Worm (Caenorhabditis elegans) whole organism, young adult: ENCODE data around the gene bbs-8.

Experiments used
- B0336.3 ChIP-seq: fragments of 200-800 bp; sonication (Bioruptor generic); IDR thresholded peaks from 2 replicates; pipeline ENCODE4 v1.3.6; 2022; ENCODE audit warnings: missing genetic modification characterization, missing compliant biosample characterization
- C06A6.2 ChIP-seq: fragments of 200-800 bp; sonication (Bioruptor generic); conservative IDR thresholded peaks from 2 replicates; pipeline ENCODE4 v1.3.6; 2022; ENCODE audit warnings: missing genetic modification characterization, missing compliant biosample characterization
- D2030.7 ChIP-seq: fragments of 200-800 bp; sonication (Bioruptor generic); IDR thresholded peaks from 2 replicates; pipeline ENCODE4 v1.3.6; 2022; ENCODE audit warnings: missing genetic modification reagents, missing genetic modification characterization, missing compliant biosample characterization
- F22D6.2 ChIP-seq: sonication (generic microtip); optimal IDR thresholded peaks from 2 replicates; lab custom pipeline; 2016; ENCODE audit warnings: mild to moderate bottlenecking, missing genetic modification characterization, missing compliant biosample characterization
- F23B12.7 ChIP-seq: sonication (generic microtip); optimal IDR thresholded peaks from 2 replicates; lab custom pipeline; 2017; ENCODE audit warnings: missing genetic modification characterization, mild to moderate bottlenecking, missing compliant biosample characterization, antibody characterized with exemption, moderate library complexity; ENCODE audit not compliant: insufficient read depth
- F33H1.4 ChIP-seq: fragments of 200-800 bp; sonication (Bioruptor generic); IDR thresholded peaks from 2 replicates; pipeline ENCODE4 v1.3.6; 2022; ENCODE audit warnings: missing genetic modification reagents, missing genetic modification characterization, missing compliant biosample characterization
- F52B5.7 ChIP-seq: sonication (generic microtip); optimal IDR thresholded peaks from 2 replicates; lab custom pipeline; 2016; ENCODE audit warnings: mild to moderate bottlenecking, missing genetic modification characterization, missing compliant biosample characterization
- K12H6.12 ChIP-seq: fragments of 200-800 bp; sonication (Bioruptor generic); optimal IDR thresholded peaks from 2 replicates; lab custom pipeline; 2018; ENCODE audit warnings: mild to moderate bottlenecking, missing genetic modification characterization, missing compliant biosample characterization
- T07F8.4 ChIP-seq: sonication (generic microtip); optimal IDR thresholded peaks from 2 replicates; lab custom pipeline; 2016; ENCODE audit warnings: mild to moderate bottlenecking, missing genetic modification characterization, moderate library complexity, missing compliant biosample characterization
- Y56A3A.18 ChIP-seq: fragments of 200-800 bp; sonication (Bioruptor generic); IDR thresholded peaks from 2 replicates; pipeline ENCODE4 v1.3.6; 2022; ENCODE audit warnings: missing genetic modification reagents, missing genetic modification characterization, missing compliant biosample characterization
- Y95B8A.8 ChIP-seq: fragments of 200-800 bp; sonication (Bioruptor generic); IDR thresholded peaks from 2 replicates; pipeline ENCODE4 v1.3.6; 2022; ENCODE audit warnings: missing genetic modification reagents, missing genetic modification characterization, missing compliant biosample characterization
- atf-7 ChIP-seq: sonication (generic microtip); optimal IDR thresholded peaks from 2 replicates; lab custom pipeline; 2017; ENCODE audit warnings: mild to moderate bottlenecking, missing genetic modification characterization, missing compliant biosample characterization
- attf-6 ChIP-seq: fragments of 200-800 bp; sonication (Bioruptor generic); IDR thresholded peaks from 2 replicates; pipeline ENCODE4 v1.3.6; 2022; ENCODE audit warnings: missing genetic modification reagents, missing genetic modification characterization, missing compliant biosample characterization
- die-1 ChIP-seq: sonication (generic microtip); optimal IDR thresholded peaks from 2 replicates; lab custom pipeline; 2016; ENCODE audit warnings: missing genotype, mild to moderate bottlenecking, missing genetic modification characterization, missing compliant biosample characterization
- dox-1 ChIP-seq: fragments of 200-800 bp; sonication (Bioruptor generic); IDR thresholded peaks from 2 replicates; pipeline ENCODE4 v1.3.6; 2022; ENCODE audit warnings: missing genetic modification reagents, missing genetic modification characterization, missing compliant biosample characterization
- dpff-1 ChIP-seq: sonication (generic microtip); optimal IDR thresholded peaks from 2 replicates; lab custom pipeline; 2017; ENCODE audit warnings: mild to moderate bottlenecking, missing genetic modification characterization, missing compliant biosample characterization
- efl-1 ChIP-seq: fragments of 150-350 bp; optimal IDR thresholded peaks from 2 replicates; lab custom pipeline; 2014; ENCODE audit warnings: missing biosample characterization, missing genetic modification reagents, missing genetic modification characterization
- egl-18 ChIP-seq: fragments of 200-800 bp; sonication (Bioruptor generic); IDR thresholded peaks from 2 replicates; pipeline ENCODE4 v1.3.6; 2022; ENCODE audit warnings: missing genetic modification reagents, missing genetic modification characterization, missing compliant biosample characterization
- gei-17 ChIP-seq: fragments of 200-800 bp; sonication (Bioruptor generic); optimal IDR thresholded peaks from 2 replicates; lab custom pipeline; 2018; ENCODE audit warnings: mild to moderate bottlenecking, missing genetic modification characterization, missing compliant biosample characterization
- him-1 ChIP-seq: sonication (generic microtip); optimal IDR thresholded peaks from 2 replicates; lab custom pipeline; 2016; ENCODE audit warnings: missing genotype, missing genetic modification reagents, missing genetic modification characterization, missing compliant biosample characterization
- hlh-12 ChIP-seq: sonication (generic microtip); optimal IDR thresholded peaks from 2 replicates; lab custom pipeline; 2016; ENCODE audit warnings: missing genetic modification characterization, missing compliant biosample characterization
- hmg-1.2 ChIP-seq: fragments of 200-800 bp; sonication (Bioruptor generic); IDR thresholded peaks from 2 replicates; pipeline ENCODE4 v1.3.6; 2022; ENCODE audit warnings: missing genetic modification reagents, missing genetic modification characterization, missing compliant biosample characterization
- hmg-20 ChIP-seq: fragments of 200-800 bp; sonication (Bioruptor generic); IDR thresholded peaks from 2 replicates; pipeline ENCODE4 v1.3.6; 2022; ENCODE audit warnings: missing genetic modification reagents, missing genetic modification characterization, missing compliant biosample characterization
- let-526 ChIP-seq: fragments of 200-800 bp; sonication (Bioruptor generic); IDR thresholded peaks from 2 replicates; pipeline ENCODE4 v1.3.6; 2022; ENCODE audit warnings: missing genetic modification reagents, missing genetic modification characterization, missing compliant biosample characterization
- lsy-27 ChIP-seq: sonication (generic microtip); optimal IDR thresholded peaks from 2 replicates; lab custom pipeline; 2017; ENCODE audit warnings: missing genetic modification characterization, mild to moderate bottlenecking, missing compliant biosample characterization, antibody characterized with exemption, missing genotype, borderline replicate concordance; ENCODE audit not compliant: insufficient read depth
- madf-3 ChIP-seq: fragments of 200-800 bp; sonication (Bioruptor generic); IDR thresholded peaks from 2 replicates; pipeline ENCODE4 v1.3.6; 2022; ENCODE audit warnings: missing genetic modification reagents, missing genetic modification characterization, missing compliant biosample characterization
- madf-8 ChIP-seq: fragments of 200-800 bp; sonication (Bioruptor generic); conservative IDR thresholded peaks from 2 replicates; pipeline ENCODE4 v1.3.6; 2022; ENCODE audit warnings: missing genetic modification reagents, missing genetic modification characterization, missing compliant biosample characterization
- mxl-1 ChIP-seq: sonication (generic microtip); optimal IDR thresholded peaks from 2 replicates; lab custom pipeline; 2016; ENCODE audit warnings: missing genetic modification characterization, missing compliant biosample characterization
- nfya-2 ChIP-seq: fragments of 200-800 bp; sonication (Bioruptor generic); IDR thresholded peaks from 2 replicates; pipeline ENCODE4 v1.3.6; 2022; ENCODE audit warnings: missing genetic modification reagents, missing genetic modification characterization, missing compliant biosample characterization
- nfyb-1 ChIP-seq: fragments of 200-800 bp; sonication (Bioruptor generic); IDR thresholded peaks from 2 replicates; pipeline ENCODE4 v1.3.6; 2022; ENCODE audit warnings: missing genetic modification reagents, missing genetic modification characterization, missing compliant biosample characterization
- nhr-120 ChIP-seq: fragments of 200-800 bp; sonication (Bioruptor generic); IDR thresholded peaks from 2 replicates; pipeline ENCODE4 v1.3.6; 2022; ENCODE audit warnings: missing genetic modification characterization, missing compliant biosample characterization
- nhr-179 ChIP-seq: sonication (generic microtip); optimal IDR thresholded peaks from 2 replicates; lab custom pipeline; 2016; ENCODE audit warnings: mild to moderate bottlenecking, missing genetic modification characterization, missing compliant biosample characterization
- nhr-27 ChIP-seq: fragments of 200-800 bp; sonication (Bioruptor generic); optimal IDR thresholded peaks from 2 replicates; lab custom pipeline; 2018; ENCODE audit warnings: mild to moderate bottlenecking, missing genetic modification characterization, moderate library complexity, missing compliant biosample characterization
- rcor-1 ChIP-seq: fragments of 200-800 bp; sonication (Bioruptor generic); IDR thresholded peaks from 2 replicates; pipeline ENCODE4 v1.3.6; 2022; ENCODE audit warnings: missing genetic modification reagents, missing genetic modification characterization, missing compliant biosample characterization
- rec-8 ChIP-seq, 2 experiments: sonication (generic microtip); optimal IDR thresholded peaks; 2 replicates each; lab custom pipeline; 2016; ENCODE audit warnings: mild to moderate bottlenecking in 2 of 2, missing genetic modification characterization in 2 of 2, missing genetic modification reagents in 2 of 2, missing genotype in 2 of 2, missing biosample characterization in 1 of 2, missing compliant biosample characterization in 1 of 2, moderate library complexity in 1 of 2
- rpc-1 ChIP-seq, 2 experiments: fragments of 150-350 bp in 1 of 2; sonication (generic microtip) in 1 of 2; optimal IDR thresholded peaks; 2 replicates each; lab custom pipeline; 2014 to 2018; ENCODE audit warnings: missing biosample characterization in 1 of 2, missing genetic modification characterization in 1 of 2, missing genetic modification reagents in 1 of 2, missing genotype in 1 of 2
- sea-2 ChIP-seq: fragments of 200-800 bp; sonication (Bioruptor generic); IDR thresholded peaks from 2 replicates; pipeline ENCODE4 v1.3.6; 2022; ENCODE audit warnings: missing genetic modification characterization, missing compliant biosample characterization
- unc-130 ChIP-seq: sonication (generic microtip); optimal IDR thresholded peaks from 2 replicates; lab custom pipeline; 2016; ENCODE audit warnings: missing genetic modification reagents, missing genetic modification characterization, missing compliant biosample characterization
- xnd-1 ChIP-seq: sonication (generic microtip); optimal IDR thresholded peaks from 2 replicates; lab custom pipeline; 2016; ENCODE audit warnings: missing genotype, missing genetic modification reagents, missing genetic modification characterization, missing compliant biosample characterization
- ztf-25 ChIP-seq: fragments of 200-800 bp; sonication (Bioruptor generic); IDR thresholded peaks from 2 replicates; pipeline ENCODE4 v1.3.6; 2022; ENCODE audit warnings: missing genetic modification reagents, missing genetic modification characterization, missing compliant biosample characterization
- ztf-26 ChIP-seq: sonication (generic microtip); optimal IDR thresholded peaks from 2 replicates; lab custom pipeline; 2017; ENCODE audit warnings: missing genetic modification characterization, missing compliant biosample characterization
- ztf-28 ChIP-seq: fragments of 200-800 bp; sonication (Bioruptor generic); IDR thresholded peaks from 2 replicates; pipeline ENCODE4 v1.3.6; 2022; ENCODE audit warnings: missing genetic modification reagents, missing genetic modification characterization, missing compliant biosample characterization

The bbs-8 gene

ce11 chrV:6806340-6806739 is 41.5 kb upstream of the bbs-8 start, which contains the start of gene dmsr-12:
Gene dmsr-12, minus strand, starts transcription at chrV:6806440.
- no peak for TF ChIP-seq egl-18
- no peak for TF ChIP-seq gei-17 (GFP tag; lab: Kevin White, UChicago)
- TF ChIP-seq die-1 (tag; lab: Kevin White, UChicago): no peak
- no peak for TF ChIP-seq let-526 (GFP tag; lab: Robert Waterston, UW)
- no peak for TF ChIP-seq lsy-27 (tag; lab: Kevin White, UChicago)
- TF ChIP-seq D2030.7 (GFP tag; lab: Robert Waterston, UW): no peak
- TF ChIP-seq T07F8.4 (tag; lab: Kevin White, UChicago): no peak
- TF ChIP-seq rec-8 (tag; optimal IDR thresholded peaks at IDR 0.05; lab: Kevin White, UChicago): no peak
- no peak for TF ChIP-seq efl-1
- no peak for TF ChIP-seq sea-2 (GFP tag; lab: Robert Waterston, UW)
- TF ChIP-seq dox-1 (GFP tag; lab: Robert Waterston, UW): no peak
- TF ChIP-seq dpff-1 (tag; lab: Kevin White, UChicago): no peak

DNA sequence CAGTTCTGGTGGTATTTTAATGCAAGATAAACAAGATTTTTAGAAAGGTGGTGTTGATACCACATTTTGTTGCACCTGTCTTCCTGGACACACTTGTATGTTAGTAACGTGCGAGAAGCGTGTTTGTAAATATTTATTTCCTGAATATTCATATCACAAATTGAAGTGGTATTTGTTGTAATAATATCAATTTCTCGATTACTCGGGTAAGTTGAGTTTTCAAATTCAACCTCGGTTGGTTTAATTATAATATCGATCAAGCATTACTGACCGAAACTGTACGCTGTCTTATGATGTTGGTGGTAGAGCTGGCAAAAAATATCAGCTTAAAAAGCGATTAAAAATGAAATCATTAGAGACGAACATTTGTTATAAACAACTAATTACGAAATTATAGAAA is 39.1 kb upstream of the bbs-8 start, which contains the start of gene dmsr-11:
dmsr-11 (minus strand) TSS at position 101 of the 400 bp plus-strand sequence.
- TF ChIP-seq atf-7 (tag; lab: Kevin White, UChicago) (no peak), nhr-120 (no peak)

ce11 chrV:6801850-6802249 is 37.0 kb upstream of the bbs-8 start, which contains the start of gene dmsr-10:
Gene dmsr-10, minus strand, starts transcription at chrV:6801950.
- TF ChIP-seq madf-8 (GFP tag; lab: Robert Waterston, UW) (no peak), nfya-2 (GFP tag; lab: Robert Waterston, UW) (no peak), hlh-12 (tag; lab: Kevin White, UChicago) (no peak), hmg-20 (GFP tag; lab: Robert Waterston, UW) (no peak), nhr-27 (no peak), ztf-25 (GFP tag; lab: Robert Waterston, UW) (no peak), him-1 (no peak), F23B12.7 (no peak)

DNA sequence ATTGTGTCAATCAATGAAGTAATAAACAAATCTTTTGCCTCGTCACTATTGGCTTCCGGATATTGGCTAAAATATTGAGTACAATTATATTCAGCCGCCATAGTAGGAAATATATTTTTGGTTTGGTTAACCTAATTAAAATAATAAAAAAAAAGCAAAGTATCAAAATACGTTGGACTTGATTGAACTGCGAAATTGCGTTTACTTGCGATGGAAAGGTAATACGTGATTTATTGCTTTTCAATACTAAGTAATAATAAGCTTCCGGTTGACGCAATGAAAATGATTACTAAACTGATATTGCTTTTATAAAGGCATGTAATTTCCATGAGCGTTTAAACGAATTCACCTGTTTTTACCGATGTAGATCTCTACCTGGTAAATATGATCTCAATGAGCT is 34.7 kb upstream of the bbs-8 start, which contains the start of gene dmsr-9:
dmsr-9 (minus strand) TSS at position 101 of the 400 bp plus-strand sequence.
- TF ChIP-seq ztf-26 (tag; lab: Kevin White, UChicago) (no peak), xnd-1 (tag; lab: Kevin White, UChicago) (no peak)

- TF ChIP-seq unc-130 (GFP tag; lab: Kevin White, UChicago) (no peak), Y56A3A.18 (GFP tag; lab: Robert Waterston, UW) (no peak), madf-3 (GFP tag; lab: Robert Waterston, UW) (no peak), F22D6.2 (no peak), Y95B8A.8 (no peak), hmg-1.2 (peak; percentile 91; the same call in 1 of the 2 replicates), K12H6.12 (no peak)
- TF ChIP-seq, all 124 proteins: peak for 1
Measured at ce11 chrV:6796894-6797293, 32.0 kb upstream of the bbs-8 start.

- TF ChIP-seq nhr-179 (tag; lab: Kevin White, UChicago): no peak
- no peak for TF ChIP-seq rcor-1 (GFP tag; lab: Robert Waterston, UW)
- TF ChIP-seq C06A6.2 (GFP tag; lab: Robert Waterston, UW): no peak
- TF ChIP-seq mxl-1 (tag; lab: Kevin White, UChicago): no peak
- no peak for TF ChIP-seq rpc-1 (optimal IDR thresholded peaks at IDR 0.05; lab: Kevin White, UChicago)
- no peak for TF ChIP-seq rpc-1 (tag; optimal IDR thresholded peaks at IDR 0.05; lab: Kevin White, UChicago)
- TF ChIP-seq F52B5.7 (tag; lab: Kevin White, UChicago): no peak
- no peak for TF ChIP-seq nfyb-1 (GFP tag; lab: Robert Waterston, UW)
- no peak for TF ChIP-seq ztf-28 (GFP tag; lab: Robert Waterston, UW)
- TF ChIP-seq B0336.3 (GFP tag; lab: Robert Waterston, UW): no peak
- no peak for TF ChIP-seq attf-6 (GFP tag; lab: Robert Waterston, UW)
- TF ChIP-seq F33H1.4 (GFP tag; lab: Robert Waterston, UW): no peak
Measured at ce11 chrV:6796264-6796663, 31.4 kb upstream of the bbs-8 start.
